Fruit fly (Drosophila melanogaster) whole organism, wandering third instar larva: Measurements from ENCODE around the gene CG1638.

Source experiments
- Abd-B ChIP-seq: fragments of >200 bp; optimal IDR thresholded peaks from 2 replicates; lab custom pipeline; 2017; ENCODE audit warnings: missing biosample characterization, missing genetic modification characterization
- CG32264 ChIP-seq: fragments of 200-800 bp; sonication (Bioruptor generic); optimal IDR thresholded peaks from 2 replicates; lab custom pipeline; 2016; ENCODE audit warnings: missing biosample characterization, missing genetic modification characterization
- CG9705 ChIP-seq: fragments of 200-800 bp; sonication (Bioruptor generic); optimal IDR thresholded peaks from 2 replicates; lab custom pipeline; 2018; ENCODE audit warnings: missing biosample characterization, mild to moderate bottlenecking, missing genetic modification characterization
- CrebA ChIP-seq: fragments of 200-800 bp; sonication (Bioruptor generic); optimal IDR thresholded peaks from 2 replicates; lab custom pipeline; 2016; ENCODE audit warnings: missing biosample characterization, mild to moderate bottlenecking, missing genetic modification characterization, borderline replicate concordance
- Dfd ChIP-seq: fragments of >200 bp; optimal IDR thresholded peaks from 2 replicates; lab custom pipeline; 2017; ENCODE audit warnings: missing biosample characterization, missing genetic modification characterization
- Dif ChIP-seq: fragments of 200-275, 200-300 bp; sonication (Bioruptor generic); optimal IDR thresholded peaks from 2 replicates; lab custom pipeline; 2018; ENCODE audit warnings: missing biosample characterization, missing genetic modification characterization; ENCODE audit not compliant: partially characterized antibody
- GATAd ChIP-seq: sonication (Bioruptor generic); optimal IDR thresholded peaks from 2 replicates; lab custom pipeline; 2016; ENCODE audit warnings: missing biosample characterization, missing genetic modification characterization
- HLH106 ChIP-seq: fragments of 200-800 bp; optimal IDR thresholded peaks from 3 replicates; lab custom pipeline; 2019; ENCODE audit warnings: missing biosample characterization, mild to moderate bottlenecking, missing genetic modification characterization, moderate library complexity
- Hnf4 ChIP-seq: fragments of 200-800 bp; sonication (Bioruptor generic); optimal IDR thresholded peaks from 2 replicates; lab custom pipeline; 2016; ENCODE audit warnings: missing biosample characterization, mild to moderate bottlenecking, missing genetic modification characterization
- Hr78 ChIP-seq: fragments of >200 bp; optimal IDR thresholded peaks from 2 replicates; lab custom pipeline; 2017; ENCODE audit warnings: missing biosample characterization, missing genetic modification characterization
- Hr83 ChIP-seq: fragments of 200-300 bp; sonication (Bioruptor generic); optimal IDR thresholded peaks from 2 replicates; lab custom pipeline; 2016; ENCODE audit warnings: missing biosample characterization, mild to moderate bottlenecking, missing genetic modification characterization, moderate library complexity; ENCODE audit not compliant: poor library complexity, severe bottlenecking
- Jra ChIP-seq: sonication (Bioruptor generic); optimal IDR thresholded peaks from 2 replicates; lab custom pipeline; 2016; ENCODE audit warnings: missing biosample characterization, missing genetic modification characterization
- Mio ChIP-seq: sonication (Bioruptor generic); optimal IDR thresholded peaks from 2 replicates; lab custom pipeline; 2016; ENCODE audit warnings: missing biosample characterization, missing genetic modification characterization
- Myc ChIP-seq: fragments of >200 bp; optimal IDR thresholded peaks from 2 replicates; lab custom pipeline; 2017
- N ChIP-seq: fragments of >200 bp; optimal IDR thresholded peaks from 2 replicates; lab custom pipeline; 2018; ENCODE audit warnings: missing biosample characterization, missing external identifiers, missing genetic modification characterization
- OdsH ChIP-seq: fragments of 200-800 bp; sonication (Bioruptor generic); optimal IDR thresholded peaks from 2 replicates; lab custom pipeline; 2016; ENCODE audit warnings: missing biosample characterization, mild to moderate bottlenecking, missing genetic modification characterization
- Rel ChIP-seq, 2 experiments: fragments of 200-800 bp; sonication (Bioruptor generic) in 1 of 2; optimal IDR thresholded peaks; 2 replicates in 1 of 2; 3 replicates in 1 of 2; lab custom pipeline; 2016 to 2019; ENCODE audit warnings: mild to moderate bottlenecking in 2 of 2, missing biosample characterization in 2 of 2, missing genetic modification characterization in 2 of 2, moderate library complexity in 1 of 2
- Sp1 ChIP-seq: fragments of 200-800 bp; sonication (Bioruptor generic); optimal IDR thresholded peaks from 3 replicates; lab custom pipeline; 2019; ENCODE audit warnings: missing biosample characterization, mild to moderate bottlenecking, missing genetic modification characterization, moderate library complexity
- br ChIP-seq: fragments of 200-800 bp; sonication (Bioruptor generic); optimal IDR thresholded peaks from 2 replicates; lab custom pipeline; 2016; ENCODE audit warnings: missing biosample characterization, missing genetic modification characterization
- brk ChIP-seq: fragments of 200-800 bp; sonication (Bioruptor generic); optimal IDR thresholded peaks from 2 replicates; lab custom pipeline; 2016; ENCODE audit warnings: missing biosample characterization, mild to moderate bottlenecking, missing genetic modification characterization
- dmrt93B ChIP-seq: fragments of 200-800 bp; sonication (Bioruptor generic); optimal IDR thresholded peaks from 2 replicates; lab custom pipeline; 2018; ENCODE audit warnings: missing biosample characterization, mild to moderate bottlenecking, missing genetic modification characterization
- dsf ChIP-seq: sonication (Bioruptor generic); optimal IDR thresholded peaks from 2 replicates; lab custom pipeline; 2016; ENCODE audit warnings: missing biosample characterization, missing genetic modification characterization, borderline replicate concordance
- ey ChIP-seq: fragments of 200-800 bp; sonication (Bioruptor generic); optimal IDR thresholded peaks from 2 replicates; lab custom pipeline; 2016; ENCODE audit warnings: missing biosample characterization, missing genetic modification characterization
- foxo ChIP-seq, 2 experiments: fragments of 200-800 bp; sonication (Bioruptor generic); optimal IDR thresholded peaks; 2 replicates in 1 of 2; 3 replicates in 1 of 2; lab custom pipeline; 2016 to 2017; ENCODE audit warnings: missing biosample characterization in 2 of 2, missing genetic modification characterization in 2 of 2
- fru ChIP-seq: fragments of 200-800 bp; sonication (Bioruptor generic); optimal IDR thresholded peaks from 3 replicates; lab custom pipeline; 2016; ENCODE audit warnings: missing biosample characterization, mild to moderate bottlenecking, missing genetic modification characterization
- h ChIP-seq: fragments of 200-800 bp; sonication (Bioruptor generic); optimal IDR thresholded peaks from 3 replicates; lab custom pipeline; 2016; ENCODE audit warnings: missing biosample characterization, mild to moderate bottlenecking, missing genetic modification characterization
- jim ChIP-seq: fragments of 175-275, 200-325 bp; sonication (Bioruptor generic); optimal IDR thresholded peaks from 2 replicates; lab custom pipeline; 2016; ENCODE audit warnings: missing biosample characterization, mild to moderate bottlenecking, missing genetic modification characterization
- lola ChIP-seq: fragments of >200 bp; optimal IDR thresholded peaks from 2 replicates; lab custom pipeline; 2017; ENCODE audit warnings: missing biosample characterization, missing genetic modification characterization
- pan ChIP-seq: fragments of >200 bp; optimal IDR thresholded peaks from 2 replicates; lab custom pipeline; 2017
- psq ChIP-seq: fragments of 200-800 bp; sonication (Bioruptor generic); optimal IDR thresholded peaks from 3 replicates; lab custom pipeline; 2017; ENCODE audit warnings: missing biosample characterization, mild to moderate bottlenecking, missing genetic modification characterization, moderate library complexity
- rgr ChIP-seq: fragments of 200-800 bp; sonication (Bioruptor generic); optimal IDR thresholded peaks from 3 replicates; lab custom pipeline; 2016; ENCODE audit warnings: missing biosample characterization, mild to moderate bottlenecking, missing genetic modification characterization
- sage ChIP-seq: fragments of 200-800 bp; sonication (Bioruptor generic); optimal IDR thresholded peaks from 2 replicates; lab custom pipeline; 2016; ENCODE audit warnings: missing biosample characterization, mild to moderate bottlenecking, missing genetic modification characterization
- sv ChIP-seq: fragments of 200-800 bp; sonication (Bioruptor generic); optimal IDR thresholded peaks from 3 replicates; lab custom pipeline; 2016; ENCODE audit warnings: missing biosample characterization, missing genetic modification characterization
- tai ChIP-seq: sonication (Bioruptor generic); optimal IDR thresholded peaks from 2 replicates; lab custom pipeline; 2016; ENCODE audit warnings: missing biosample characterization, missing genetic modification characterization
- usp ChIP-seq: fragments of >200 bp; optimal IDR thresholded peaks from 2 replicates; lab custom pipeline; 2017; ENCODE audit warnings: missing biosample characterization, missing genetic modification characterization
- woc ChIP-seq: sonication (Bioruptor generic); optimal IDR thresholded peaks from 2 replicates; lab custom pipeline; 2016; ENCODE audit warnings: missing biosample characterization, mild to moderate bottlenecking, missing genetic modification characterization

Gene CG1638

DNA sequence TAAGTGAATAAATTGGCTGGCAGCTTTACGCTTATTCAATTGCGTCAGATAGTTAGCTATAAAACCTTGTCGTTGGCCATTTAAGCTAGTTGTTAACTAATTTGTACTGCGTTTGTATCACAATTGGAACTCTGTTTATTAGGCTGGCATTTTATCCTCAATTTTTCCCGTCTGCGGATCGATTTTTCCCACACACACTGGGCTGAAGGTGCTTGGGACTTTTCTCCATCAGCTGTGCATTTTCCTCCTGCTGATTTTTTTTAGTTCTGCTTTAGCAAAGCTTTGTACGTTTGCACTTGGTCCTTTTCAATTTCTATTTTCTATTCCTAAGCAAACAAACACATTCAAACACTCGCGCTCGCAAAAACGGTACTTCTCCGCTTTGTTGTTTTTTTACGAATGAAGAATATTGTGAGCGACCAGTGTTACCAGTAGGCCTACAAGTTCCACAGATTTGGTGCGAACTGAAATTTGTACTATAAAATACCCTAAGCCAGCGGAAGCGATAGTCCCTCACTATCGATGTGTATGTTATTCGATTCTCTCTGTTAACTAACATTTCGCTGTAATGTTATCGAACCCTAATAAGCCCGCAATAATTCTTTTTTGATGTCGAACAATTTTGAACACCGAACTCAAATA, 19.2 kb downstream of the CG1638 start:
- TF ChIP-seq foxo (GFP tag; optimal IDR thresholded peaks at IDR 0.05; lab: Kevin White, UChicago) (peak in 1 of 2 experiments; percentile 38), Abd-B (GFP tag; lab: Kevin White, UChicago) (no peak), pan (lab: Kevin White, UChicago) (no peak), Rel (GFP tag; optimal IDR thresholded peaks at IDR 0.05; lab: Kevin White, UChicago) (no peak), Rel (tag; optimal IDR thresholded peaks at IDR 0.05; lab: Kevin White, UChicago) (peak; percentile 90), HLH106 (tag; lab: Kevin White, UChicago) (peak; percentile 32), OdsH (no peak), Hr83 (peak; percentile 64), Hnf4 (GFP tag; lab: Kevin White, UChicago) (peak; percentile 70), h (GFP tag; lab: Kevin White, UChicago) (peak; percentile 57), Dif (GFP tag; lab: Kevin White, UChicago) (peak; percentile 56), rgr (GFP tag; lab: Kevin White, UChicago) (peak; percentile 55), CG32264 (peak; percentile 39), Sp1 (peak; percentile 47), brk (GFP tag; lab: Kevin White, UChicago) (peak; percentile 64), tai (GFP tag; lab: Kevin White, UChicago) (no peak), sage (GFP tag; lab: Kevin White, UChicago) (peak; percentile 43), psq (peak; percentile 0), Jra (no peak), br (GFP tag; lab: Kevin White, UChicago) (peak; percentile 16), fru (peak; percentile 32), jim (peak; percentile 23), lola (GFP tag; lab: Kevin White, UChicago) (no peak)
- TF ChIP-seq, all 38 proteins: peak for 16

DNA sequence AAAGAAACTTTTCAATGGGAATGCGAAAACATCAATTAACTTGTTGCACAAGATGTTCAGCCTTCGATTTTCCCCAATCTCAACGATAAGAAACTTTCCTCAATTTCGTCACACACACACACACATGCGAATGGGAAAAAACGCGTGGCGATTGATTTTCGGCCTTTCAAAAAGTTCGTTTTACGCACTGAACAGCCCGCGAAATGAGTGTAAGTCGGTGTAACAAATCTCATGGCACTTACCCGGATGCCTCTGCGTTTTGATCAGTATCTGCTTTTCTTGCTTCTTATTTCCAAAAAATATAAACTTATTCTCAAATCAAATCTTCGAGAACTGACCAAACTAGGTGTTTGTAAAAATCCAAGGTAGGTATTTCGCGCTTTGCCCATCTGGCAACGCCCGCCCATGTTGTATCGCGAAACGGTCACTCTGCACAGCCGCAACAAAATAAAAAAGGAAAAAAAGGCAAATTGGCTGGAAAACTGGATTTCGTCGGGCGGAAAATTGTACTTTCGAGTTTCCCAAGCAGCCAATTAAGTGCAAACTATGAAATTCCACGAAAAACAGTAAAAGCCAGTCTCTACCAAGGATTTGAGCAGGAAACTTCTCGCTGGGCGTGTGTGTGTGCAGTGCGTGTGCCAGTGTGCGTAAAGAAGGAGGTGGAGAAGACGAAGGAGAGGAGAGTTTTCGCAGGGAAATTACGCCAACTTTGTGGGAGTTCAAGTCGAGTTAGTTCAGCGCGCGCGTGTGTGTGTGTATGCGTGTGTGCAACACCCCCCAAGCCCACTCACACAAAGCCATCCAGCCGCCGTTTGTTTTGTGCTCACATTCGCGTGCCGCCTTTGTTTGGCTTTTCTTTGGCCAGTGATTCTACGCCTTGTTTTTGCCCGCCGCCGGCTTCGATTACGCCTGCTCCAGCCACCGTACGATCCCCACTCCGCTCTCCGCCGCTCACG, 20.5 kb downstream of the CG1638 start, which contains the start of gene Med:
Gene Med (plus strand): TSS at position 408 of the 956 bp plus-strand sequence.
- TF ChIP-seq h (GFP tag; lab: Kevin White, UChicago) (peak; percentile 32), Myc (lab: Kevin White, UChicago) (peak; percentile 28), Dfd (GFP tag; lab: Kevin White, UChicago) (no peak), N (GFP tag; lab: Kevin White, UChicago) (peak; percentile 48), Dif (GFP tag; lab: Kevin White, UChicago) (no peak), brk (GFP tag; lab: Kevin White, UChicago) (no peak), sv (GFP tag; lab: Kevin White, UChicago) (no peak), Rel (GFP tag; optimal IDR thresholded peaks at IDR 0.05; lab: Kevin White, UChicago) (no peak), Rel (tag; optimal IDR thresholded peaks at IDR 0.05; lab: Kevin White, UChicago) (peak; percentile 45), psq (peak; percentile 89), usp (GFP tag; lab: Kevin White, UChicago) (no peak), Mio (GFP tag; lab: Kevin White, UChicago) (no peak), HLH106 (tag; lab: Kevin White, UChicago) (peak; percentile 30), Sp1 (peak; percentile 63)

DNA sequence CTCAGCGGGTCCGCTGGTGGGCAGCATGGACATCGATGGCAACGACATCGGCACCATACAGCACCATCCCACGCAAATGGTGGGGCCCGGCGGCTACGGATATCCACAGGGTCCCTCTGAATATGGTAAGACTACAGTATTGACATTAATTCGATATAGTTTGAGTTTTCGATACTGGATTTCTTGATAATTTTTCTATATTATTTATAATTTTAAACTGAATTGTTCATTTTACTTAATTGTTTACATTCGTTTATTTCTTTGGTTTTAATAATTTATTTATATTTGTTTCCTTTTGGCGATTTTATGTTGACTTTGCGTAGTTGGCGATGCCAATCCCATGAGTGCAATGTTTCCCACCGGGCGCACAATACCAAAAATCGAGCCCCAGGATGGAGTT, 22.2 kb downstream of the CG1638 start, which contains the start of gene CycG:
Gene CycG (minus strand): TSS at position 101 of the 400 bp plus-strand sequence.
- TF ChIP-seq CG9705, result no peak

DNA sequence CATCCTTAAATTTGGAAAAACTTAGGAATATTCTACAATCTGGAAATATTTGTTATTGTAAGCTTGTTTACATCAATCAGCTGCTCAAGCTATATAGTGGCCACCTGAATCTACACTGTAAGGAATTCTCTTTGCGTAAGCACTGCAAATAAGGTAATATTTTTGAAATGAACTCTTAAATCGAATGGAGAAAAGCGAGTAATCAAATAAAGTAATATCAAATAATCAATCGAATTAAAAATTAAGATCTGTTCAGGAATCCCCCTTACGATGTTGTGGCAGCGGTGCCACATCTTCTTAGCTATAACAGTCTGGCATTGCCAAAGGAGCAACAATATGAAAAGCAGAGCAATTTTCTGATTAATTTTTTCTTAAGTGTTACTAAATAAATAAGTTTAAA, 25.6 kb downstream of the CG1638 start, which contains the start of the genes Mnat9 and CG1792:
Gene Mnat9 (minus strand): TSS at position 160 of the 400 bp plus-strand sequence.
Gene CG1792 (plus strand): TSS at position 303 of the 400 bp plus-strand sequence.
- TF ChIP-seq h (GFP tag; lab: Kevin White, UChicago) (peak; percentile 99), Hr78 (GFP tag; lab: Kevin White, UChicago) (no peak), psq (peak; percentile 97), woc (GFP tag; lab: Kevin White, UChicago) (peak; percentile 96), Jra (peak; percentile 98), br (GFP tag; lab: Kevin White, UChicago) (peak; percentile 98), HLH106 (tag; lab: Kevin White, UChicago) (peak; percentile 98), fru (peak; percentile 99), foxo (GFP tag; optimal IDR thresholded peaks at IDR 0.05; lab: Kevin White, UChicago) (peak; percentile 95 to 99), sv (GFP tag; lab: Kevin White, UChicago) (peak; percentile 98), dmrt93B (GFP tag; lab: Kevin White, UChicago) (peak; percentile 97), dsf (GFP tag; lab: Kevin White, UChicago) (peak; percentile 97), CG9705 (peak; percentile 91), OdsH (peak; percentile 99), CG32264 (peak; percentile 97), Rel (GFP tag; optimal IDR thresholded peaks at IDR 0.05; lab: Kevin White, UChicago) (peak; percentile 68), Rel (tag; optimal IDR thresholded peaks at IDR 0.05; lab: Kevin White, UChicago) (peak; percentile 85), CrebA (GFP tag; lab: Kevin White, UChicago) (no peak), usp (GFP tag; lab: Kevin White, UChicago) (no peak), N (GFP tag; lab: Kevin White, UChicago) (no peak), Abd-B (GFP tag; lab: Kevin White, UChicago) (no peak), GATAd (GFP tag; lab: Kevin White, UChicago) (peak; percentile 97), Sp1 (peak; percentile 97), Hr83 (peak; percentile 99), sage (GFP tag; lab: Kevin White, UChicago) (peak; percentile 97), rgr (GFP tag; lab: Kevin White, UChicago) (peak; percentile 99), Mio (GFP tag; lab: Kevin White, UChicago) (peak; percentile 94), Hnf4 (GFP tag; lab: Kevin White, UChicago) (peak; percentile 99), ey (peak; percentile 99), lola (GFP tag; lab: Kevin White, UChicago) (no peak), Dif (GFP tag; lab: Kevin White, UChicago) (no peak)
